Worm (Caenorhabditis elegans) whole organism, midembryonic: ENCODE results near the gene C12D8.20.

Experiments
- T22C8.4 ChIP-seq: fragments of 200-800 bp; sonication (Bioruptor generic); IDR thresholded peaks from 2 replicates; pipeline ENCODE4 v1.3.6; 2022; ENCODE audit warnings: missing genetic modification characterization, missing compliant biosample characterization
- cog-1 ChIP-seq: sonication (generic microtip); optimal IDR thresholded peaks from 2 replicates; lab custom pipeline; 2016; ENCODE audit warnings: missing genetic modification characterization, missing compliant biosample characterization
- flt-1 ChIP-seq: fragments of 200-800 bp; sonication (Bioruptor generic); IDR thresholded peaks from 2 replicates; pipeline ENCODE4 v1.3.6; 2022; ENCODE audit warnings: missing genetic modification characterization, missing compliant biosample characterization
- klf-2 ChIP-seq: fragments of 200-800 bp; sonication (Bioruptor generic); conservative IDR thresholded peaks from 2 replicates; pipeline ENCODE4 v1.3.6; 2022; ENCODE audit warnings: missing genetic modification reagents, missing genetic modification characterization, missing compliant biosample characterization
- med-1 ChIP-seq: sonication (generic microtip); optimal IDR thresholded peaks from 2 replicates; lab custom pipeline; 2017; ENCODE audit warnings: missing genetic modification characterization, mild to moderate bottlenecking, missing compliant biosample characterization, antibody characterized with exemption, missing genetic modification reagents; ENCODE audit not compliant: insufficient read depth
- ref-1 ChIP-seq: fragments of 200-800 bp; sonication (Bioruptor generic); conservative IDR thresholded peaks from 2 replicates; pipeline ENCODE4 v1.3.6; 2022; ENCODE audit warnings: missing genetic modification reagents, missing genetic modification characterization, missing compliant biosample characterization
- tab-1 ChIP-seq: fragments of 200-800 bp; sonication (Bioruptor generic); IDR thresholded peaks from 2 replicates; pipeline ENCODE4 v1.3.6; 2022; ENCODE audit warnings: missing genetic modification characterization, missing compliant biosample characterization
- ztf-23 ChIP-seq: fragments of 200-800 bp; sonication (Bioruptor generic); IDR thresholded peaks from 2 replicates; pipeline ENCODE4 v1.3.6; 2022; ENCODE audit warnings: missing genetic modification reagents, missing genetic modification characterization, missing compliant biosample characterization
- ztf-29 ChIP-seq: fragments of 200-800 bp; sonication (Bioruptor generic); IDR thresholded peaks from 2 replicates; pipeline ENCODE4 v1.3.6; 2022; ENCODE audit warnings: missing genetic modification reagents, missing genetic modification characterization, missing compliant biosample characterization

The C12D8.20 gene

ce11 chrV:10233330-10233729 lies 11.2 kb downstream of the C12D8.20 start, which contains the start of gene str-182:
TSS of gene str-182 (minus strand) at chrV:10233430.
- TF ChIP-seq tab-1 (GFP tag; lab: Robert Waterston, UW): no peak
- TF ChIP-seq flt-1: no peak
- TF ChIP-seq T22C8.4 (GFP tag; lab: Robert Waterston, UW): no peak
- no peak for TF ChIP-seq cog-1
- no peak for TF ChIP-seq ztf-23 (GFP tag; lab: Robert Waterston, UW)
- no peak for TF ChIP-seq ref-1 (GFP tag; lab: Robert Waterston, UW)
- no peak for TF ChIP-seq med-1 (GFP tag; lab: Kevin White, UChicago)
- no peak for TF ChIP-seq ztf-29 (GFP tag; lab: Robert Waterston, UW)
- TF ChIP-seq klf-2 (GFP tag; lab: Robert Waterston, UW): no peak

ce11 chrV:10237171-10237570 lies 15.1 kb downstream of the C12D8.20 start:
- TF ChIP-seq ztf-23 (GFP tag; lab: Robert Waterston, UW): no peak
- TF ChIP-seq T22C8.4 (GFP tag; lab: Robert Waterston, UW): no peak
- TF ChIP-seq cog-1: no peak
- no peak for TF ChIP-seq klf-2 (GFP tag; lab: Robert Waterston, UW)
- TF ChIP-seq ztf-29 (GFP tag; lab: Robert Waterston, UW): no peak
- no peak for TF ChIP-seq tab-1 (GFP tag; lab: Robert Waterston, UW)

DNA sequence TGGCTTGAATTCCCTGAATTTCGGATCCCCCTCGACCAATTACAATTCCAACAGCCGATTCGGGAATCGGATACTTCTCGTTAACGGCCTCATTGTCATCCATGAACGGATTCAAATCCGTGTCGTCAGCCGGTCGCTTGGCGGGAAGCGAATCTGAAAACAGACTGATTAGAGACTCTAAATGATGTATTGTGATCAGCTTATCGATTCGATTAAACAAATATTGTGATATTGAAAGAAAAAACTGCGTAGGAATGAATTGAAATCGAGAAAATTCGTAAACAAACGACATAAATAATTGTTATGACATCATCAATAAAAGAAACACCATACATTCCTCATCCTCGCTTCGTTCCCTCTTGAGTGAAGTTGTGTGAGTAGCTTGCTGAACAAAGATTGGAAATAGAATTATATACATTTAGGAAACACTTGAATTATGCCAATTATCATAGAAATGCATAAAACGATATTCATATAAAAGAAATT lies 15.9 kb downstream of the C12D8.20 start:
- TF ChIP-seq T22C8.4 (GFP tag; lab: Robert Waterston, UW) (no peak), ztf-23 (GFP tag; lab: Robert Waterston, UW) (no peak), ref-1 (GFP tag; lab: Robert Waterston, UW) (no peak), med-1 (GFP tag; lab: Kevin White, UChicago) (no peak), ztf-29 (GFP tag; lab: Robert Waterston, UW) (no peak), cog-1 (no peak), flt-1 (no peak), tab-1 (GFP tag; lab: Robert Waterston, UW) (no peak), klf-2 (GFP tag; lab: Robert Waterston, UW) (no peak)

- TF ChIP-seq tab-1 (GFP tag; lab: Robert Waterston, UW) (0 out of 2 replicates have a peak, but pooled peaks have one; percentile 46), ztf-23 (GFP tag; lab: Robert Waterston, UW) (no peak)
These were observed 16.6 kb downstream of the C12D8.20 start, which contains the start of gene fubl-1 for ce11 chrV:10238665-10239064. TSS of gene fubl-1 (minus strand) at chrV:10238866.

DNA sequence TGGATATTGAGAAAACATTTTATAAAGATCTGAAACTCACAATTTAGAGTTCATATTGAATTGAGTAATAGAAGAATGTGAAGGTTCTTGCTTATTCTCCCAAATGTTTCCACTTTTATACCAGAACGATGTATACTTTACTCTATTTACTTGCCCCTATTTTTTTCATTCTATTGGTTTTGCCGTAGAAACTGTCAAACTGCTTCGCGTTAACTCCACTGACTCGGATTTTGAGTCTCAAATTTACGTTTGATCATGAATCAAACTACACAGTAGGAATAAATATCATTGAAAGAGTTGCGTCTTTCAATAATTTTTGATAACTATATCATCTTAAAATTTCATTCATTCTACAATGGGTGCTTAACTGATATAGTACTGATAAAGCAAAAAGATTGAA lies 17.8 kb downstream of the C12D8.20 start, which contains the start of gene fipr-8:
TSS of gene fipr-8 (minus strand) at position 101 of the 400 bp plus-strand sequence.
- TF ChIP-seq ztf-29 (GFP tag; lab: Robert Waterston, UW): no peak
- no peak for TF ChIP-seq med-1 (GFP tag; lab: Kevin White, UChicago)
- no peak for TF ChIP-seq ztf-23 (GFP tag; lab: Robert Waterston, UW)
- no peak for TF ChIP-seq ref-1 (GFP tag; lab: Robert Waterston, UW)

- TF ChIP-seq ref-1 (GFP tag; lab: Robert Waterston, UW) (no peak), cog-1 (no peak), tab-1 (GFP tag; lab: Robert Waterston, UW) (no peak), ztf-23 (GFP tag; lab: Robert Waterston, UW) (no peak), T22C8.4 (GFP tag; lab: Robert Waterston, UW) (no peak), med-1 (GFP tag; lab: Kevin White, UChicago) (no peak), flt-1 (no peak), klf-2 (GFP tag; lab: Robert Waterston, UW) (no peak), ztf-29 (GFP tag; lab: Robert Waterston, UW) (no peak)
These were observed 19.2 kb downstream of the C12D8.20 start, which contains the start of the genes C12D8.21 and col-148 for ce11 chrV:10241121-10241803. TSS of gene C12D8.21 (minus strand) at chrV:10241188. TSS of gene col-148 (plus strand) at chrV:10241753.

DNA sequence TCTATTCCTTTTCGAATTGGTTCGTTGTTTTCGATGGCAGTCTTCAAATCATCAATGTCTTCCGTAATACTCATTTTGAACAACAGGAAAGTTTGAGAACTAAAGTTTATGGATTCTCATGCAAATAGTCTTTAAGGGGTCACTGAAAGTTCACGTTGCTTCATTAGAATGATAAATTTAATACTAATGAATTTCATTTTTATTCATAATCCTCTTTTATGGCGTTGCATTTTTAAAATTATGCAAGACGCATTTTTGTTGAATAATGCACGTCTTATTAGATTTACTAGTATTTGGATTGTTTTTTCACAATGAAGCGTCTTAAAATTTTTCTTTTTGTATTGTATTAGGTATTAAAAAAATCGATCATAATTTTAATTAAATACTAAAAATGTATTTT lies 21.0 kb downstream of the C12D8.20 start, which contains the start of gene C12D8.9:
TSS of gene C12D8.9 (minus strand) at position 101 of the 400 bp plus-strand sequence.
- no peak for TF ChIP-seq ztf-29 (GFP tag; lab: Robert Waterston, UW)
- TF ChIP-seq ref-1 (GFP tag; lab: Robert Waterston, UW): no peak
- TF ChIP-seq klf-2 (GFP tag; lab: Robert Waterston, UW): no peak
- TF ChIP-seq T22C8.4 (GFP tag; lab: Robert Waterston, UW): no peak
- TF ChIP-seq flt-1: no peak
- TF ChIP-seq ztf-23 (GFP tag; lab: Robert Waterston, UW): no peak

DNA sequence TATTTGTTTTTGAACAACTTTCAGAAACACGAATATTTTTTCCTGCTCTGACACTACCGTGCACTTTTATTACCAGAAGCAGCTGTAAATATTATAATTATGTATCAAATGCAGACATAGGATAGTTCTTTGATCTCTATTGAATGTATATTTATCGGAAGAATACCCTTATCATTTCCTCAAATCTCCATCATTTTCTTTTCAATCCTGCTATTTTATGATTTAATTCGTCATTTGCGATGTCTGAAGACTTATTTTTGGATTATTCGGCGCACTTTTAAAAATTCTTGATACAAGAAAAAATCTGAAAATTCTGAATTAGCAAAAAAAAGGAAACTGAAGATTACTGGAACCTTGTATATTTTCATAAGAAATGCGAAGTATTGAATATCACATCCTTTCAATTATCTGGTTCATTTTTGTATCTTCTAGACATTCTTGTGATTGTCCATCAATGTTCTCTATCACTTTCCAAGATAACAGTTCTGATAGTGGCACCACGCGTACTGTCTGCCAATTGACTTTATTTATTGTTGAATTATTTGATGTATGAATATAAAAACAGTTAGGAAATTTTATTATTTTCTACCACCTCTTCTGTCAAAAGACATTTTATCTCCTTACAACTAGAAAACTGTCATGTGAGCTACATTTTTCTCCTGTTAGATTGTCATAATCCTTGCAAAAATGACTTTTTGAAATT lies 22.1 kb downstream of the C12D8.20 start:
- no peak for TF ChIP-seq ztf-23 (GFP tag; lab: Robert Waterston, UW)
- no peak for TF ChIP-seq med-1 (GFP tag; lab: Kevin White, UChicago)
- TF ChIP-seq tab-1 (GFP tag; lab: Robert Waterston, UW): no peak
- no peak for TF ChIP-seq cog-1
- TF ChIP-seq klf-2 (GFP tag; lab: Robert Waterston, UW): no peak
- no peak for TF ChIP-seq ref-1 (GFP tag; lab: Robert Waterston, UW)
- no peak for TF ChIP-seq ztf-29 (GFP tag; lab: Robert Waterston, UW)
- no peak for TF ChIP-seq flt-1
- TF ChIP-seq T22C8.4 (GFP tag; lab: Robert Waterston, UW): no peak

DNA sequence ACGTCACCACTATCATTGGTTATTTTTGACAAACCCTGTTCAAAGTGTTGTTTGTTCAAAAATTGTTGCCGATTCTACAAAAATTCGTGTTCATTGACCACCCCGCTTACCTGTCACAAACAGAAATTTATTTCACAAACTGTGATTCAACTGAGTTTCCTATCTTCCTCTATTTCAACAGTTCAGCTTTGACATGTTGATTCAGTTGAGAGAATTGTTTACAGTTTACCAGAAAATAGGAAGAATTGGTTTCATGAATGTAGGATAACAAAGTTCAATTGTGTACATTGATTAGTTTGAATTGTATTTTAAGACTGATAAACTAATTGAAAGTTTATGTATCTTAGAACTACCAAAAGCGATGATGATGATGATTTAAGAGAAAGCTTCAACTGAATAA lies 23.5 kb downstream of the C12D8.20 start:
- TF ChIP-seq ztf-29 (GFP tag; lab: Robert Waterston, UW) (no peak), cog-1 (no peak)
